Fruit fly (Drosophila melanogaster) whole organism, embryonic: ENCODE measurements around the gene idc.

ENCODE experiments used
- Bdp1 ChIP-seq: fragments of 200-800 bp; sonication (Bioruptor generic); optimal IDR thresholded peaks from 3 replicates; lab custom pipeline; 2016; ENCODE audit warnings: missing biosample characterization, missing genetic modification characterization
- CG10274 ChIP-seq: fragments of 200-800 bp; sonication (Bioruptor generic); optimal IDR thresholded peaks from 3 replicates; lab custom pipeline; 2017; ENCODE audit warnings: missing biosample characterization, mild to moderate bottlenecking, missing genetic modification characterization
- CG10321 ChIP-seq: fragments of 200-800 bp; sonication (Bioruptor generic); IDR thresholded peaks from 2 replicates; pipeline ENCODE4 v1.3.6; 2022; ENCODE audit warnings: missing biosample characterization, missing genetic modification characterization
- CG11504 ChIP-seq: fragments of 200-800 bp; sonication (Bioruptor generic); optimal IDR thresholded peaks from 3 replicates; lab custom pipeline; 2019; ENCODE audit warnings: missing biosample characterization, mild to moderate bottlenecking, missing genetic modification characterization, moderate library complexity
- CG11723 ChIP-seq: fragments of 200-800 bp; sonication (Bioruptor generic); optimal IDR thresholded peaks from 2 replicates; lab custom pipeline; 2017; ENCODE audit warnings: missing biosample characterization, mild to moderate bottlenecking, missing genetic modification characterization
- CG12744 ChIP-seq: fragments of 200-800 bp; sonication (Bioruptor generic); optimal IDR thresholded peaks from 2 replicates; lab custom pipeline; 2016; ENCODE audit warnings: missing biosample characterization, missing genetic modification characterization
- CG13296 ChIP-seq: fragments of 200-800 bp; sonication (Bioruptor generic); optimal IDR thresholded peaks from 3 replicates; lab custom pipeline; 2018; ENCODE audit warnings: missing biosample characterization, mild to moderate bottlenecking, missing genetic modification characterization
- CG14014 ChIP-seq: fragments of 200-800 bp; sonication (Bioruptor generic); IDR thresholded peaks from 2 replicates; pipeline ENCODE4 v1.3.6; 2022; ENCODE audit warnings: missing biosample characterization, missing genetic modification characterization
- CG15479 ChIP-seq: fragments of 200-800 bp; sonication (Bioruptor generic); optimal IDR thresholded peaks from 3 replicates; lab custom pipeline; 2019; ENCODE audit warnings: missing biosample characterization, mild to moderate bottlenecking, missing genetic modification characterization, moderate library complexity
- CG16863 ChIP-seq: fragments of 200-800 bp; sonication (Bioruptor generic); optimal IDR thresholded peaks from 3 replicates; lab custom pipeline; 2016; ENCODE audit warnings: missing biosample characterization, missing genetic modification characterization
- CG17328 ChIP-seq: fragments of 200-800 bp; sonication (Bioruptor generic); IDR thresholded peaks from 2 replicates; pipeline ENCODE4 v1.3.6; 2022; ENCODE audit warnings: missing biosample characterization, missing genetic modification characterization
- CG17912 ChIP-seq: fragments of 200-800 bp; sonication (Bioruptor generic); optimal IDR thresholded peaks from 2 replicates; lab custom pipeline; 2018; ENCODE audit warnings: missing biosample characterization, mild to moderate bottlenecking, missing genetic modification characterization
- CG2199 ChIP-seq: fragments of 200-800 bp; sonication (Bioruptor generic); IDR thresholded peaks from 3 replicates; pipeline ENCODE4 v1.3.6; 2022; ENCODE audit warnings: missing biosample characterization, missing genetic modification characterization
- CG30431 ChIP-seq: fragments of 200-800 bp; sonication (Bioruptor generic); optimal IDR thresholded peaks from 2 replicates; lab custom pipeline; 2017; ENCODE audit warnings: missing biosample characterization, missing genetic modification characterization
- CG31388 ChIP-seq: fragments of 200-800 bp; sonication (Bioruptor generic); optimal IDR thresholded peaks from 2 replicates; lab custom pipeline; 2016; ENCODE audit warnings: missing biosample characterization, missing genetic modification characterization
- CG3163 ChIP-seq: fragments of 200-800 bp; sonication (Bioruptor generic); optimal IDR thresholded peaks from 3 replicates; lab custom pipeline; 2016; ENCODE audit warnings: missing biosample characterization, missing genetic modification characterization
- CG3407 ChIP-seq: fragments of 200-800 bp; sonication (Bioruptor generic); optimal IDR thresholded peaks from 2 replicates; lab custom pipeline; 2018; ENCODE audit warnings: missing biosample characterization, mild to moderate bottlenecking, missing genetic modification characterization
- CG4404 ChIP-seq: fragments of 200-800 bp; sonication (Bioruptor generic); IDR thresholded peaks from 2 replicates; pipeline ENCODE4 v1.3.6; 2022; ENCODE audit warnings: missing biosample characterization, missing genetic modification characterization
- CG4707 ChIP-seq: fragments of 200-800 bp; sonication (Bioruptor generic); optimal IDR thresholded peaks from 2 replicates; lab custom pipeline; 2018; ENCODE audit warnings: missing biosample characterization, mild to moderate bottlenecking, missing genetic modification characterization, moderate library complexity
- CG5245 ChIP-seq: fragments of 200-800 bp; sonication (Bioruptor generic); optimal IDR thresholded peaks from 3 replicates; lab custom pipeline; 2016; ENCODE audit warnings: missing biosample characterization, missing genetic modification characterization
- CG6683 ChIP-seq: fragments of 200-800 bp; sonication (Bioruptor generic); optimal IDR thresholded peaks from 2 replicates; lab custom pipeline; 2017; ENCODE audit warnings: missing biosample characterization, mild to moderate bottlenecking, missing genetic modification characterization, missing genetic modification reagents
- CG7745 ChIP-seq: fragments of 200-800 bp; sonication (Bioruptor generic); optimal IDR thresholded peaks from 2 replicates; lab custom pipeline; 2018; ENCODE audit warnings: missing biosample characterization, mild to moderate bottlenecking, missing genetic modification characterization, moderate library complexity
- CG8089 ChIP-seq: fragments of 200-800 bp; sonication (Bioruptor generic); optimal IDR thresholded peaks from 3 replicates; lab custom pipeline; 2016; ENCODE audit warnings: missing biosample characterization, missing genetic modification characterization
- CoRest ChIP-seq: fragments of 200-800 bp; sonication (Bioruptor generic); optimal IDR thresholded peaks from 3 replicates; lab custom pipeline; 2018; ENCODE audit warnings: missing biosample characterization, mild to moderate bottlenecking, missing genetic modification characterization, moderate library complexity
- Dek ChIP-seq: fragments of 200-800 bp; sonication (Bioruptor generic); optimal IDR thresholded peaks from 3 replicates; lab custom pipeline; 2019; ENCODE audit warnings: missing biosample characterization, mild to moderate bottlenecking, missing genetic modification characterization, moderate library complexity
- ERR ChIP-seq: fragments of 200-800 bp; sonication (Bioruptor generic); optimal IDR thresholded peaks from 2 replicates; lab custom pipeline; 2016; ENCODE audit warnings: missing biosample characterization, missing genetic modification characterization
- Fer2 ChIP-seq: fragments of 200-800 bp; sonication (Bioruptor generic); optimal IDR thresholded peaks from 2 replicates; lab custom pipeline; 2018; ENCODE audit warnings: missing biosample characterization, mild to moderate bottlenecking, missing genetic modification characterization, moderate library complexity
- Jarid2 ChIP-seq: fragments of 200-800 bp; sonication (Bioruptor generic); optimal IDR thresholded peaks from 3 replicates; lab custom pipeline; 2017; ENCODE audit warnings: mild to moderate bottlenecking, missing biosample characterization, missing genetic modification reagents, missing genetic modification characterization
- PHDP ChIP-seq: fragments of 200-800 bp; sonication (Bioruptor generic); optimal IDR thresholded peaks from 3 replicates; lab custom pipeline; 2018; ENCODE audit warnings: missing biosample characterization, mild to moderate bottlenecking, missing genetic modification characterization, moderate library complexity
- Rfx ChIP-seq: fragments of 200-800 bp; sonication (Bioruptor generic); IDR thresholded peaks from 2 replicates; pipeline ENCODE4 v1.3.6; 2022; ENCODE audit warnings: missing biosample characterization, missing genetic modification characterization
- Sry-δ ChIP-seq: fragments of 200-800 bp; sonication (Bioruptor generic); optimal IDR thresholded peaks from 2 replicates; lab custom pipeline; 2016; ENCODE audit warnings: missing biosample characterization, missing genetic modification characterization
- Ssrp ChIP-seq: fragments of 200-800 bp; sonication (Bioruptor generic); optimal IDR thresholded peaks from 2 replicates; lab custom pipeline; 2018; ENCODE audit warnings: missing biosample characterization, mild to moderate bottlenecking, missing genetic modification characterization, moderate library complexity
- ab ChIP-seq: fragments of 200-800 bp; sonication (Bioruptor generic); optimal IDR thresholded peaks from 2 replicates; lab custom pipeline; 2016; ENCODE audit warnings: missing biosample characterization, missing genetic modification characterization
- ap ChIP-seq: fragments of 200-800 bp; sonication (Bioruptor generic); IDR thresholded peaks from 2 replicates; pipeline ENCODE4 v1.3.6; 2022; ENCODE audit warnings: missing biosample characterization, missing genetic modification characterization
- caup ChIP-seq: fragments of 200-800 bp; sonication (Bioruptor generic); optimal IDR thresholded peaks from 3 replicates; lab custom pipeline; 2017; ENCODE audit warnings: missing biosample characterization, mild to moderate bottlenecking, missing genetic modification characterization, moderate library complexity; ENCODE audit not compliant: severe bottlenecking
- ci ChIP-seq: fragments of 200-800 bp; sonication (Bioruptor generic); IDR thresholded peaks from 3 replicates; pipeline ENCODE4 v1.3.6; 2022; ENCODE audit warnings: missing biosample characterization, missing genetic modification characterization
- eve ChIP-seq, 2 experiments: fragments of >200 bp; optimal IDR thresholded peaks; 2 replicates each; lab custom pipeline; 2017; ENCODE audit warnings: missing biosample characterization in 2 of 2, missing genetic modification characterization in 2 of 2
- ham ChIP-seq: fragments of 200-800 bp; sonication (Bioruptor generic); IDR thresholded peaks from 2 replicates; pipeline ENCODE4 v1.3.6; 2022; ENCODE audit warnings: missing biosample characterization, missing genetic modification characterization
- hth ChIP-seq: fragments of >200 bp; optimal IDR thresholded peaks from 2 replicates; lab custom pipeline; 2017; ENCODE audit warnings: inconsistent platforms
- jing ChIP-seq: fragments of 200-800 bp; sonication (Bioruptor generic); optimal IDR thresholded peaks from 2 replicates; lab custom pipeline; 2018; ENCODE audit warnings: missing biosample characterization, mild to moderate bottlenecking, missing genetic modification characterization
- lilli ChIP-seq: fragments of 200-800 bp; sonication (Bioruptor generic); optimal IDR thresholded peaks from 3 replicates; lab custom pipeline; 2016; ENCODE audit warnings: missing biosample characterization, missing genetic modification characterization
- nom ChIP-seq: fragments of 200-800 bp; sonication (Bioruptor generic); optimal IDR thresholded peaks from 2 replicates; lab custom pipeline; 2017; ENCODE audit warnings: missing biosample characterization, missing genetic modification characterization, mild to moderate bottlenecking, moderate library complexity, missing genetic modification reagents
- odd ChIP-seq: fragments of 200-800 bp; sonication (Bioruptor generic); optimal IDR thresholded peaks from 2 replicates; lab custom pipeline; 2017; ENCODE audit warnings: missing biosample characterization, mild to moderate bottlenecking, missing genetic modification characterization
- org-1 ChIP-seq: fragments of 200-800 bp; sonication (Bioruptor generic); optimal IDR thresholded peaks from 2 replicates; lab custom pipeline; 2017; ENCODE audit warnings: missing biosample characterization, missing genetic modification characterization
- pb ChIP-seq: fragments of 200-800 bp; sonication (Bioruptor generic); optimal IDR thresholded peaks from 3 replicates; lab custom pipeline; 2016; ENCODE audit warnings: missing biosample characterization, missing genetic modification characterization
- psq ChIP-seq: fragments of 200-800 bp; sonication (Bioruptor generic); optimal IDR thresholded peaks from 2 replicates; lab custom pipeline; 2017; ENCODE audit warnings: missing biosample characterization, missing genetic modification characterization
- pzg ChIP-seq: fragments of 200-800 bp; sonication (Bioruptor generic); optimal IDR thresholded peaks from 3 replicates; lab custom pipeline; 2018; ENCODE audit warnings: missing biosample characterization, mild to moderate bottlenecking, missing genetic modification characterization, moderate library complexity
- rib ChIP-seq: fragments of 200-800 bp; sonication (Bioruptor generic); IDR thresholded peaks from 2 replicates; pipeline ENCODE4 v1.3.6; 2022; ENCODE audit warnings: missing biosample characterization, missing genetic modification characterization
- run ChIP-seq: fragments of 200-800 bp; sonication (Bioruptor generic); optimal IDR thresholded peaks from 3 replicates; lab custom pipeline; 2018; ENCODE audit warnings: missing biosample characterization, mild to moderate bottlenecking, missing genetic modification characterization
- shn ChIP-seq: fragments of 200-800 bp; sonication (Bioruptor generic); optimal IDR thresholded peaks from 3 replicates; lab custom pipeline; 2016; ENCODE audit warnings: missing biosample characterization, missing genetic modification characterization
- ttk ChIP-seq: fragments of 200-800 bp; sonication (Bioruptor generic); IDR thresholded peaks from 2 replicates; pipeline ENCODE4 v2.1.2; 2022; ENCODE audit warnings: missing biosample characterization, missing genetic modification characterization
- wor ChIP-seq: fragments of 200-800 bp; sonication (Bioruptor generic); IDR thresholded peaks from 2 replicates; pipeline ENCODE4 v1.3.6; 2022; ENCODE audit warnings: missing biosample characterization, missing genetic modification characterization

Gene idc

DNA sequence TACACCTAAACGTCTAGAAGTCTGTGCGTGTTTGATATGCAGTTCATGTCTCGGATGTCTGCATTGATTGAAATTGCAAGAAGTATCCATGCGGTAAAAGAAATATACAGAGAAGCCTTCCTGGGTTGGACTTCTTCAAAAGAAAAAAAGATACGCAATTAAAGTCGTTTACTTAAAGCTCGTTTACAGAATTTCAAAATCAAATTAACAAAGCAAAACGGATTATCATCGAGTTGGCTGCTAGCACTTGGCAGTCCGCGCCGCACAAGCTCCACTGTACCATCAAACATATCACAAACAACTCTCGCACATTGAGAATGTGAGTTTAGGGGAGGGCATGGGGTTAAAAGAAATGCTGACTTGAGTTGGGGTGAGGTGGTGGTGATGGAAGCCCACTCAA lies 33.2 kb upstream of the idc start (continued):
- TF ChIP-seq CG14014 (GFP tag; lab: Robert Waterston, UW) (peak; percentile 59), CG16863 (GFP tag; lab: Kevin White, UChicago) (peak; percentile 80), CG3163 (peak; percentile 49), Rfx (GFP tag; lab: Robert Waterston, UW) (peak; percentile 59), CG13296 (GFP tag; lab: Kevin White, UChicago) (no peak), CG6683 (GFP tag; lab: Kevin White, UChicago) (peak; percentile 8), nom (GFP tag; lab: Kevin White, UChicago) (no peak), CG10321 (GFP tag; lab: Robert Waterston, UW) (peak; percentile 29; the same call in 1 of the 2 replicates), odd (GFP tag; lab: Kevin White, UChicago) (peak; percentile 53), CG4707 (GFP tag; lab: Kevin White, UChicago) (peak; percentile 54), wor (GFP tag; lab: Robert Waterston, UW) (peak; percentile 72), CG2199 (GFP tag; lab: Robert Waterston, UW) (peak; percentile 77; the same call in 1 of the 3 replicates), Jarid2 (peak; percentile 24), caup (GFP tag; lab: Kevin White, UChicago) (no peak), CG10274 (GFP tag; lab: Kevin White, UChicago) (peak; percentile 4), CoRest (tag; lab: Kevin White, UChicago) (peak; percentile 74), CG17912 (GFP tag; lab: Kevin White, UChicago) (no peak), pzg (GFP tag; lab: Kevin White, UChicago) (no peak), rib (no peak), CG12744 (no peak), CG8089 (GFP tag; lab: Kevin White, UChicago) (no peak), ham (GFP tag; lab: Robert Waterston, UW) (no peak), CG17328 (GFP tag; lab: Robert Waterston, UW) (peak; percentile 87), ci (GFP tag; lab: Robert Waterston, UW) (peak; percentile 93), Fer2 (peak; percentile 8), Dek (tag; lab: Kevin White, UChicago) (no peak), ap (GFP tag; lab: Robert Waterston, UW) (peak; percentile 62), CG31388 (GFP tag; lab: Kevin White, UChicago) (no peak), Sry-δ (GFP tag; lab: Kevin White, UChicago) (peak; percentile 31), ab (GFP tag; lab: Kevin White, UChicago) (no peak), CG15479 (GFP tag; lab: Kevin White, UChicago) (no peak), lilli (GFP tag; lab: Kevin White, UChicago) (peak; percentile 61), run (tag; lab: Kevin White, UChicago) (peak; percentile 20), CG11504 (tag; lab: Kevin White, UChicago) (peak; percentile 84), CG7745 (tag; lab: Kevin White, UChicago) (no peak), PHDP (tag; lab: Kevin White, UChicago) (peak; percentile 71), CG4404 (GFP tag; lab: Robert Waterston, UW) (peak; percentile 74), CG5245 (GFP tag; lab: Kevin White, UChicago) (peak; percentile 84), Bdp1 (GFP tag; lab: Kevin White, UChicago) (peak; percentile 53), shn (peak; percentile 44), pb (GFP tag; lab: Kevin White, UChicago) (no peak), ttk (GFP tag; lab: Robert Waterston, UW) (peak; percentile 78), org-1 (GFP tag; lab: Kevin White, UChicago) (peak; percentile 46), CG3407 (GFP tag; lab: Kevin White, UChicago) (peak; percentile 73), eve (GFP tag; optimal IDR thresholded peaks at IDR 0.05; lab: Kevin White, UChicago) (peak in 1 of 2 experiments; percentile 87), ERR (no peak), CG11723 (GFP tag; lab: Kevin White, UChicago) (peak; percentile 68), Ssrp (tag; lab: Kevin White, UChicago) (peak; percentile 80), jing (peak; percentile 64), psq (GFP tag; lab: Kevin White, UChicago) (no peak), CG30431 (GFP tag; lab: Kevin White, UChicago) (peak; percentile 75), hth (no peak)
